Worm (Caenorhabditis elegans) whole organism, late embryonic: ENCODE data around the gene F34H10.4.

Experiments
- C08G9.2 ChIP-seq: sonication (generic microtip); optimal IDR thresholded peaks from 2 replicates; lab custom pipeline; 2016; ENCODE audit warnings: mild to moderate bottlenecking, missing genetic modification characterization, moderate library complexity, missing compliant biosample characterization
- C38D4.7 ChIP-seq: fragments of 200-800 bp; sonication (Bioruptor generic); optimal IDR thresholded peaks from 2 replicates; lab custom pipeline; 2018; ENCODE audit warnings: mild to moderate bottlenecking, missing genetic modification characterization, moderate library complexity, missing compliant biosample characterization
- F13H6.1 ChIP-seq: sonication (generic microtip); optimal IDR thresholded peaks from 2 replicates; lab custom pipeline; 2016; ENCODE audit warnings: missing genetic modification characterization, missing compliant biosample characterization
- K02D7.2 ChIP-seq: sonication (generic microtip); optimal IDR thresholded peaks from 2 replicates; lab custom pipeline; 2017; ENCODE audit warnings: mild to moderate bottlenecking, missing genetic modification characterization, missing compliant biosample characterization
- K09A11.1 ChIP-seq: sonication (generic microtip); optimal IDR thresholded peaks from 2 replicates; lab custom pipeline; 2017; ENCODE audit warnings: antibody characterized with exemption, mild to moderate bottlenecking, missing genetic modification characterization, missing compliant biosample characterization; ENCODE audit not compliant: insufficient read depth
- T23F11.4 ChIP-seq: fragments of 200-800 bp; sonication (Bioruptor generic); optimal IDR thresholded peaks from 2 replicates; lab custom pipeline; 2018; ENCODE audit warnings: mild to moderate bottlenecking, missing genetic modification characterization, missing compliant biosample characterization
- Y22D7AL.16 ChIP-seq: sonication (generic microtip); optimal IDR thresholded peaks from 2 replicates; lab custom pipeline; 2016; ENCODE audit warnings: missing genetic modification characterization, missing compliant biosample characterization
- ahr-1 ChIP-seq: sonication (generic microtip); optimal IDR thresholded peaks from 2 replicates; lab custom pipeline; 2016; ENCODE audit warnings: missing genetic modification characterization, missing compliant biosample characterization
- ama-1 ChIP-seq: fragments of 150-350 bp; optimal IDR thresholded peaks from 2 replicates; lab custom pipeline; 2014
- ceh-18 ChIP-seq: sonication (generic microtip); optimal IDR thresholded peaks from 2 replicates; lab custom pipeline; 2016; ENCODE audit warnings: missing genetic modification characterization, missing compliant biosample characterization
- ceh-19 ChIP-seq: fragments of 200-800 bp; sonication (Bioruptor generic); optimal IDR thresholded peaks from 2 replicates; lab custom pipeline; 2018; ENCODE audit warnings: mild to moderate bottlenecking, missing genetic modification characterization, missing compliant biosample characterization
- ceh-2 ChIP-seq: sonication (generic microtip); optimal IDR thresholded peaks from 2 replicates; lab custom pipeline; 2016; ENCODE audit warnings: missing genotype, missing genetic modification characterization, missing compliant biosample characterization
- ceh-22 ChIP-seq: sonication (generic microtip); optimal IDR thresholded peaks from 2 replicates; lab custom pipeline; 2017; ENCODE audit warnings: missing biosample characterization, missing genetic modification characterization
- ceh-24 ChIP-seq: sonication (generic microtip); optimal IDR thresholded peaks from 2 replicates; lab custom pipeline; 2016; ENCODE audit warnings: mild to moderate bottlenecking, missing genetic modification characterization, missing compliant biosample characterization
- ceh-34 ChIP-seq: sonication (generic microtip); optimal IDR thresholded peaks from 2 replicates; lab custom pipeline; 2016; ENCODE audit warnings: mild to moderate bottlenecking, missing genetic modification characterization, missing compliant biosample characterization
- ceh-45 ChIP-seq: fragments of 200-800 bp; sonication (Bioruptor generic); IDR thresholded peaks from 2 replicates; pipeline ENCODE4 v1.3.6; 2022; ENCODE audit warnings: missing genetic modification reagents, missing genetic modification characterization, missing compliant biosample characterization
- ceh-6 ChIP-seq: fragments of 200-800 bp; sonication (Bioruptor generic); optimal IDR thresholded peaks from 2 replicates; lab custom pipeline; 2018; ENCODE audit warnings: mild to moderate bottlenecking, missing genetic modification characterization, missing compliant biosample characterization
- ceh-9 ChIP-seq: sonication (generic microtip); optimal IDR thresholded peaks from 2 replicates; lab custom pipeline; 2016; ENCODE audit warnings: mild to moderate bottlenecking, missing genetic modification characterization, inconsistent platforms, missing compliant biosample characterization
- che-1 ChIP-seq: sonication (generic microtip); optimal IDR thresholded peaks from 2 replicates; lab custom pipeline; 2016; ENCODE audit warnings: mild to moderate bottlenecking, missing genetic modification characterization, missing compliant biosample characterization
- dmd-4 ChIP-seq: sonication (generic microtip); optimal IDR thresholded peaks from 2 replicates; lab custom pipeline; 2016; ENCODE audit warnings: borderline replicate concordance, missing genetic modification characterization, missing compliant biosample characterization
- dve-1 ChIP-seq: sonication (generic microtip); optimal IDR thresholded peaks from 2 replicates; lab custom pipeline; 2017; ENCODE audit warnings: antibody characterized with exemption, mild to moderate bottlenecking, missing genetic modification characterization, missing compliant biosample characterization
- elt-2 ChIP-seq: sonication (generic microtip); optimal IDR thresholded peaks from 2 replicates; lab custom pipeline; 2016; ENCODE audit warnings: missing genetic modification reagents, missing genetic modification characterization, missing compliant biosample characterization
- elt-4 ChIP-seq: sonication (generic microtip); optimal IDR thresholded peaks from 2 replicates; lab custom pipeline; 2016; ENCODE audit warnings: missing genetic modification characterization, missing compliant biosample characterization
- ets-4 ChIP-seq: sonication (generic microtip); optimal IDR thresholded peaks from 2 replicates; lab custom pipeline; 2016; ENCODE audit warnings: missing genetic modification characterization, missing compliant biosample characterization
- eyg-1 ChIP-seq: sonication (generic microtip); optimal IDR thresholded peaks from 2 replicates; lab custom pipeline; 2016; ENCODE audit warnings: missing genotype, missing genetic modification characterization, missing compliant biosample characterization
- fax-1 ChIP-seq: sonication (generic microtip); optimal IDR thresholded peaks from 2 replicates; lab custom pipeline; 2016; ENCODE audit warnings: missing genotype, missing genetic modification characterization, missing compliant biosample characterization
- fkh-10 ChIP-seq: fragments of 150-350 bp; optimal IDR thresholded peaks from 2 replicates; lab custom pipeline; 2014; ENCODE audit warnings: missing biosample characterization, missing genetic modification reagents, missing genetic modification characterization
- fkh-6 ChIP-seq: sonication (generic microtip); optimal IDR thresholded peaks from 2 replicates; lab custom pipeline; 2016; ENCODE audit warnings: missing genetic modification characterization, missing compliant biosample characterization
- gmeb-2 ChIP-seq: sonication (generic microtip); optimal IDR thresholded peaks from 2 replicates; lab custom pipeline; 2016; ENCODE audit warnings: missing genetic modification characterization, inconsistent platforms, missing compliant biosample characterization
- hlh-15 ChIP-seq: sonication (generic microtip); optimal IDR thresholded peaks from 2 replicates; lab custom pipeline; 2016; ENCODE audit warnings: missing genetic modification characterization, missing compliant biosample characterization
- hlh-6 ChIP-seq: sonication (generic microtip); optimal IDR thresholded peaks from 2 replicates; lab custom pipeline; 2016; ENCODE audit warnings: missing genotype, missing genetic modification characterization, missing compliant biosample characterization
- hlh-8 ChIP-seq: sonication (generic microtip); optimal IDR thresholded peaks from 2 replicates; lab custom pipeline; 2016; ENCODE audit warnings: missing genotype, missing genetic modification characterization, missing compliant biosample characterization
- lim-6 ChIP-seq: sonication (generic microtip); optimal IDR thresholded peaks from 2 replicates; lab custom pipeline; 2016; ENCODE audit warnings: missing genetic modification characterization, missing compliant biosample characterization
- lin-11 ChIP-seq: fragments of 200-800 bp; sonication (Bioruptor generic); optimal IDR thresholded peaks from 2 replicates; lab custom pipeline; 2018; ENCODE audit warnings: mild to moderate bottlenecking, missing genetic modification characterization, missing compliant biosample characterization
- nfya-1 ChIP-seq: sonication (generic microtip); optimal IDR thresholded peaks from 2 replicates; lab custom pipeline; 2017; ENCODE audit warnings: missing genetic modification characterization, mild to moderate bottlenecking, missing compliant biosample characterization, antibody characterized with exemption, moderate library complexity
- nhr-11 ChIP-seq: fragments of 150-350 bp; optimal IDR thresholded peaks from 2 replicates; lab custom pipeline; 2014; ENCODE audit warnings: missing biosample characterization, missing genetic modification characterization
- npax-4 ChIP-seq: sonication (generic microtip); optimal IDR thresholded peaks from 2 replicates; lab custom pipeline; 2016; ENCODE audit warnings: missing genetic modification characterization, missing compliant biosample characterization
- odd-2 ChIP-seq: sonication (generic microtip); optimal IDR thresholded peaks from 2 replicates; lab custom pipeline; 2017; ENCODE audit warnings: antibody characterized with exemption, mild to moderate bottlenecking, missing genetic modification characterization, missing compliant biosample characterization
- pat-9 ChIP-seq: fragments of 200-800 bp; sonication (Bioruptor generic); optimal IDR thresholded peaks from 2 replicates; lab custom pipeline; 2018; ENCODE audit warnings: mild to moderate bottlenecking, missing genetic modification characterization, moderate library complexity, missing compliant biosample characterization
- pax-1 ChIP-seq: fragments of 150-350 bp; optimal IDR thresholded peaks from 2 replicates; lab custom pipeline; 2014; ENCODE audit warnings: missing biosample characterization, missing genetic modification characterization
- pha-2 ChIP-seq: sonication (generic microtip); optimal IDR thresholded peaks from 2 replicates; lab custom pipeline; 2017; ENCODE audit warnings: mild to moderate bottlenecking, missing genetic modification characterization, missing compliant biosample characterization
- pha-4 ChIP-seq: fragments of 150-350 bp; optimal IDR thresholded peaks from 2 replicates; lab custom pipeline; 2018; ENCODE audit warnings: missing biosample characterization, missing genetic modification reagents, missing genetic modification characterization
- pqm-1 ChIP-seq: sonication (generic microtip); optimal IDR thresholded peaks from 2 replicates; lab custom pipeline; 2016; ENCODE audit warnings: missing genetic modification characterization, missing compliant biosample characterization
- rnt-1 ChIP-seq: sonication (generic microtip); optimal IDR thresholded peaks from 2 replicates; lab custom pipeline; 2016; ENCODE audit warnings: missing genetic modification characterization, missing compliant biosample characterization
- sdc-2 ChIP-seq: sonication (generic microtip); optimal IDR thresholded peaks from 2 replicates; lab custom pipeline; 2016; ENCODE audit warnings: missing genotype, missing genetic modification characterization, missing compliant biosample characterization
- sox-4 ChIP-seq: sonication (generic microtip); optimal IDR thresholded peaks from 2 replicates; lab custom pipeline; 2017; ENCODE audit warnings: mild to moderate bottlenecking, missing genetic modification characterization, inconsistent platforms, missing compliant biosample characterization
- syd-9 ChIP-seq: sonication (generic microtip); optimal IDR thresholded peaks from 2 replicates; lab custom pipeline; 2016; ENCODE audit warnings: mild to moderate bottlenecking, missing genetic modification characterization, moderate library complexity, missing compliant biosample characterization
- tbx-7 ChIP-seq: sonication (generic microtip); optimal IDR thresholded peaks from 2 replicates; lab custom pipeline; 2016; ENCODE audit warnings: missing genotype, missing genetic modification characterization, missing compliant biosample characterization
- ttx-3 ChIP-seq: sonication (generic microtip); optimal IDR thresholded peaks from 2 replicates; lab custom pipeline; 2016; ENCODE audit warnings: missing genetic modification reagents, missing genetic modification characterization, missing compliant biosample characterization
- unc-3 ChIP-seq, 2 experiments: fragments of 200-800 bp in 1 of 2; sonication (Bioruptor generic) in 1 of 2; sonication (generic microtip) in 1 of 2; conservative IDR thresholded peaks in 1 of 2; optimal IDR thresholded peaks in 1 of 2; 2 replicates each; pipeline versions ENCODE4 v1.3.6 to Lab custom; 2016 to 2022; ENCODE audit warnings: missing compliant biosample characterization in 2 of 2, missing genetic modification characterization in 2 of 2, missing genetic modification reagents in 1 of 2
- unc-42 ChIP-seq: sonication (generic microtip); optimal IDR thresholded peaks from 2 replicates; lab custom pipeline; 2016; ENCODE audit warnings: missing genotype, missing genetic modification characterization, missing compliant biosample characterization
- unc-86 ChIP-seq: sonication (generic microtip); optimal IDR thresholded peaks from 2 replicates; lab custom pipeline; 2016; ENCODE audit warnings: missing genetic modification characterization, missing compliant biosample characterization
- ztf-16 ChIP-seq: sonication (generic microtip); optimal IDR thresholded peaks from 2 replicates; lab custom pipeline; 2017; ENCODE audit warnings: missing genetic modification characterization, missing compliant biosample characterization

Gene F34H10.4

DNA sequence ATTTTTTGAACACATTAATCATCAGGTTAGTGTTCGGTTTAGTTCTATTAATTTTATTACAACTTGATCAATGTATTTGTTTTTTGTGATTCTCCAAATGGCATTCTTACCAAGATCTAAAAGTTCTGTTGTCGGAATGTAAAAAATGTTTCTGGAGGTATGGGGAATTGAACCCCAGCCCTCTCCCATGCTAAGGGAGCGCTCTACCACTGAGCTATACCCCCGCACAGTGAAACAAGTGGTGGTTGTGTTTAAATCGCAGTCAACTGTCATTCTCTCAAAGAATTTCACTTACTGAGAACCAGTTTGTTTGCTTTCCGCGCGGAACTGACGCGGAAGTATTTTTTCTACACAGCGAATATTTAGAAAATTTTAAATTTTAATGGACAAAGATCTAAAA is 10.6 kb upstream of the F34H10.4 start:
- TF ChIP-seq ceh-22 (tag; lab: Kevin White, UChicago) (no peak), lim-6 (no peak), gmeb-2 (tag; lab: Kevin White, UChicago) (peak; percentile 82), K02D7.2 (tag; lab: Kevin White, UChicago) (peak; percentile 89), unc-42 (tag; lab: Kevin White, UChicago) (peak; percentile 11), hlh-6 (tag; lab: Kevin White, UChicago) (peak; percentile 75), pat-9 (tag; lab: Kevin White, UChicago) (peak; percentile 78), K09A11.1 (tag; lab: Kevin White, UChicago) (peak; percentile 73), odd-2 (tag; lab: Kevin White, UChicago) (peak; percentile 22), ceh-6 (GFP tag; lab: Kevin White, UChicago) (peak; percentile 90), ama-1 (lab: Kevin White, UChicago) (no peak), ets-4 (no peak), sdc-2 (tag; lab: Kevin White, UChicago) (peak; percentile 67), ahr-1 (tag; lab: Kevin White, UChicago) (peak; percentile 74), tbx-7 (tag; lab: Kevin White, UChicago) (peak; percentile 27), hlh-8 (peak; percentile 29), che-1 (peak; percentile 85), unc-3 (GFP tag; conservative IDR thresholded peaks at IDR 0.05; lab: Robert Waterston, UW) (peak; percentile 90), unc-3 (tag; optimal IDR thresholded peaks at IDR 0.05; lab: Kevin White, UChicago) (peak; percentile 79), ceh-2 (peak; percentile 63), ztf-16 (peak; percentile 72), C38D4.7 (GFP tag; lab: Kevin White, UChicago) (peak; percentile 77), ceh-24 (tag; lab: Kevin White, UChicago) (peak; percentile 75), nhr-11 (tag; lab: Kevin White, UChicago) (no peak), C08G9.2 (tag; lab: Kevin White, UChicago) (peak; percentile 64), T23F11.4 (peak; percentile 79), ceh-9 (tag; lab: Kevin White, UChicago) (peak; percentile 45), rnt-1 (tag; lab: Kevin White, UChicago) (peak; percentile 38), ceh-34 (tag; lab: Kevin White, UChicago) (peak; percentile 75), fax-1 (tag; lab: Kevin White, UChicago) (peak; percentile 77), lin-11 (tag; lab: Kevin White, UChicago) (peak; percentile 80), pax-1 (tag; lab: Kevin White, UChicago) (peak; percentile 5), ceh-18 (tag; lab: Kevin White, UChicago) (peak; percentile 59), Y22D7AL.16 (tag; lab: Kevin White, UChicago) (peak; percentile 82), eyg-1 (tag; lab: Kevin White, UChicago) (peak; percentile 33), nfya-1 (tag; lab: Kevin White, UChicago) (peak; percentile 44), sox-4 (tag; lab: Kevin White, UChicago) (peak; percentile 88), ceh-19 (GFP tag; lab: Kevin White, UChicago) (peak; percentile 71), ttx-3 (peak; percentile 84), pha-4 (tag; lab: Kevin White, UChicago) (no peak), fkh-6 (tag; lab: Kevin White, UChicago) (peak; percentile 83), ceh-45 (GFP tag; lab: Robert Waterston, UW) (peak; percentile 85), fkh-10 (GFP tag; lab: Kevin White, UChicago) (peak; percentile 67), syd-9 (tag; lab: Kevin White, UChicago) (peak; percentile 66), hlh-15 (tag; lab: Kevin White, UChicago) (peak; percentile 76), pha-2 (peak; percentile 83), pqm-1 (tag; lab: Kevin White, UChicago) (no peak), unc-86 (tag; lab: Kevin White, UChicago) (peak; percentile 77), dve-1 (peak; percentile 71), dmd-4 (peak; percentile 85), F13H6.1 (tag; lab: Kevin White, UChicago) (peak; percentile 61), elt-2 (peak; percentile 86), elt-4 (tag; lab: Kevin White, UChicago) (no peak), npax-4 (peak; percentile 71)
